Fruit fly (Drosophila melanogaster): ENCODE results near the gene CG14913.

dm6 chr2L:10972224-10972623 is 44.6 kb upstream of the CG14913 start, which contains the start of gene CG16743:
- TF ChIP-seq CG8301 (tag; optimal IDR thresholded peaks at IDR 0.05) (no peak), CG15710 (tag; optimal IDR thresholded peaks at IDR 0.05) (no peak), CG10348 (GFP tag; IDR thresholded peaks at IDR 0.05) (no peak), Ets98B (GFP tag; IDR thresholded peaks at IDR 0.05) (no peak), CG14655 (GFP tag; optimal IDR thresholded peaks at IDR 0.05) (no peak), CG4496 (GFP tag; IDR thresholded peaks at IDR 0.05) (no peak)
